Worm (Caenorhabditis elegans): ENCODE measurements around the gene twnk-1.
A peak's percentile ranks its signal among the peaks of the same experiment; 100 is the strongest.

The twnk-1 gene

ce11 chrX:5790915-5791314 is at the start of gene twnk-1:
Gene twnk-1, plus strand, starts transcription at chrX:5791215.
- TF ChIP-seq med-1 (GFP tag; optimal IDR thresholded peaks at IDR 0.05; ENCODE audit: insufficient read depth) (no peak), flt-1 (GFP tag; IDR thresholded peaks at IDR 0.05) (no peak), ztf-29 (GFP tag; IDR thresholded peaks at IDR 0.05) (no peak), klf-2 (GFP tag; conservative IDR thresholded peaks at IDR 0.05) (no peak), T22C8.4 (GFP tag; IDR thresholded peaks at IDR 0.05) (no peak), ztf-23 (GFP tag; IDR thresholded peaks at IDR 0.05) (no peak)

DNA sequence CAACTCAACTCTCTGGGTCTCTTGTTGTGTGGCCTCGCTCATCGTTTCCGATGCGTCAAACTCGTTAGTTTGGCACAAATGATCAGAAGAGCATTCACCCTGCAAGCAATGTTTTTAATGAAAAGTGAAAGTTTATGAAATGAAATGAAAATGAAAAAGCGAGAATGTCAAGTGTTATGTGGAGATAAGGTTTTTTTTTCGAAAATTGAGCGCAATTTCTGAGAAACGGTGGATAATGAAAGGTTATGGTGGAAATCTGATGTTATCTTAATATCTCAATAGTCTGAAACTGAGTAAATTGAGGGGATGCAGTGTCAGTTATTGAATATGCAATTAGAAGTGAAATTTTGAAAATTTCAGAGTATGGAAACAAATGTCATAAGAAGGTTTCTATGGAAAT is 47.8 kb upstream of the twnk-1 start, which contains the start of gene gnrr-4:
Gene gnrr-4 (minus strand): TSS at position 101 of the 400 bp plus-strand sequence.
- TF ChIP-seq T22C8.4 (GFP tag; IDR thresholded peaks at IDR 0.05) (no peak), ztf-23 (GFP tag; IDR thresholded peaks at IDR 0.05) (no peak), med-1 (GFP tag; optimal IDR thresholded peaks at IDR 0.05; ENCODE audit: insufficient read depth) (no peak), flt-1 (GFP tag; IDR thresholded peaks at IDR 0.05) (no peak), cog-1 (tag; optimal IDR thresholded peaks at IDR 0.05) (no peak), klf-2 (GFP tag; conservative IDR thresholded peaks at IDR 0.05) (no peak)

DNA sequence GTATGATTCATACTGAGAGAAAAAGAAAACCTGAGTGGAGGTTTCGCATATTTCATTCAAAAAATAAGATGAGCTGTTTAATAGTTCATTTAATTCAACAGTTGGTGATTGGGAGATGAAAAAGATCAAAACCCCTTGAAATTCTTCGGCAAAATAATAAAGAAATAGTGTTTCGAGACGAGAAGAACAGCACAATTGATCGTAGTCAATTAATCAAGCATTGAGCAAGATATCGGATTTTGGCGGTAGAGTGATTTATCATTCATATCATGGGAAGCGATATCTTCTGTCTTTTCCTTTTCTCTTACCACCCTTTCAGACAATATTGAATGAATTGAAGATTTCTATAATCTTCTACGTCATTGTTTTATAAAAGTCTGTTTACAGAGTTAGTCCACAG is 44.4 kb upstream of the twnk-1 start:
- TF ChIP-seq cog-1 (tag; optimal IDR thresholded peaks at IDR 0.05) (no peak), ref-1 (GFP tag; conservative IDR thresholded peaks at IDR 0.05) (no peak)

- TF ChIP-seq ztf-29 (GFP tag; IDR thresholded peaks at IDR 0.05), result no peak
- TF ChIP-seq flt-1 (GFP tag; IDR thresholded peaks at IDR 0.05), result no peak
- TF ChIP-seq cog-1 (tag; optimal IDR thresholded peaks at IDR 0.05), result no peak
- TF ChIP-seq ref-1 (GFP tag; conservative IDR thresholded peaks at IDR 0.05), result no peak
- TF ChIP-seq klf-2 (GFP tag; conservative IDR thresholded peaks at IDR 0.05), result no peak
- no peak for TF ChIP-seq med-1 (GFP tag; optimal IDR thresholded peaks at IDR 0.05; ENCODE audit: insufficient read depth)
- no peak for TF ChIP-seq ztf-23 (GFP tag; IDR thresholded peaks at IDR 0.05)
- no peak for TF ChIP-seq tab-1 (GFP tag; IDR thresholded peaks at IDR 0.05)
- TF ChIP-seq T22C8.4 (GFP tag; IDR thresholded peaks at IDR 0.05), result no peak
These were observed 37.9 kb upstream of the twnk-1 start for ce11 chrX:5753141-5753540.

ce11 chrX:5763292-5763691 is 27.7 kb upstream of the twnk-1 start, which contains the start of gene tag-294:
Gene tag-294, minus strand, starts transcription at chrX:5763392.
- TF ChIP-seq ztf-23 (GFP tag; IDR thresholded peaks at IDR 0.05), result no peak
- no peak for TF ChIP-seq klf-2 (GFP tag; conservative IDR thresholded peaks at IDR 0.05)

DNA sequence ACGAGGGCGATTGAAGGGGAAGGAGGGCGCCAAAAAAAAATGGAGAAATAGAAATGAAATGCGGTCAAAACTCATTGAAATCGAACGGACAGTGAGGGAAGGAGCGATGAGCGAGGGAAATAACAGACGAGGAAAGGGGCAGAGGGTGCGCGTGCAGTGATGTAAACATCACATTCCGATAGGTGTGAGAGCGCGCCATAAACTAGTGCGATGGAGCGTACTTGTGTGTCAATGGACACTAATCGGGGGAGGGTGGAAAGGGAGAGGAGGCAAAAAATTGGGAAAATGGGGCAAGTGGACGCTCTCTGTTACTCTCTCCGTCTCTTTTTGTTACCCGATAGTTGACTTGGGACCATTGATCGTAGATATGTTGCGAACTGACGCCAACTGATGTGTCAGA is 27.1 kb upstream of the twnk-1 start:
- TF ChIP-seq ztf-23 (GFP tag; IDR thresholded peaks at IDR 0.05) (no peak), med-1 (GFP tag; optimal IDR thresholded peaks at IDR 0.05; ENCODE audit: insufficient read depth) (no peak), flt-1 (GFP tag; IDR thresholded peaks at IDR 0.05) (0 out of 2 replicates have a peak, but pooled peaks have one; percentile 9), klf-2 (GFP tag; conservative IDR thresholded peaks at IDR 0.05) (no peak), T22C8.4 (GFP tag; IDR thresholded peaks at IDR 0.05) (no peak), ztf-29 (GFP tag; IDR thresholded peaks at IDR 0.05) (no peak), ref-1 (GFP tag; conservative IDR thresholded peaks at IDR 0.05) (no peak), tab-1 (GFP tag; IDR thresholded peaks at IDR 0.05) (peak; percentile 68; the same call in 1 of the 2 replicates), cog-1 (tag; optimal IDR thresholded peaks at IDR 0.05) (peak; percentile 52)

DNA sequence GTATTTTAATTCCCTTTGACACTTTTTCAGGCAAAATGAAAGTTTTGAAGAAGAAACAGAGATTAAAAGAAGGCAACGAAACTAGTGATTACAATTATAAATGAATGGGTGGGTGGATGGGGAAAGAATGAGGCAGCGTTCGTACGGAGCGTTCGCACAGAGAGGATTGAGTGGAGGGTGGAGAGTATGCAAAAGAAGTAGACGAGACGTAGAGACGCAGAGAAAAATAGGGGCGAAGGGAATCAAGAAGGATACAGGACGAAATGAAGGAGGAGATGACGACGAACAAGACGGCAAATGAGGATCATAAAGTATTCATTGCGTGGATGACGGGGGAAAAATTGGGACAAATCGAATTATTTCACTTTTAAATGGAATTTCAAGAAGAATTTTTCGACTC is 26.3 kb upstream of the twnk-1 start:
- no peak for TF ChIP-seq ztf-23 (GFP tag; IDR thresholded peaks at IDR 0.05)
- TF ChIP-seq klf-2 (GFP tag; conservative IDR thresholded peaks at IDR 0.05), result no peak
- TF ChIP-seq flt-1 (GFP tag; IDR thresholded peaks at IDR 0.05), result no peak
- TF ChIP-seq tab-1 (GFP tag; IDR thresholded peaks at IDR 0.05), result no peak
- TF ChIP-seq cog-1 (tag; optimal IDR thresholded peaks at IDR 0.05), result no peak
- TF ChIP-seq med-1 (GFP tag; optimal IDR thresholded peaks at IDR 0.05; ENCODE audit: insufficient read depth), result no peak
- no peak for TF ChIP-seq ref-1 (GFP tag; conservative IDR thresholded peaks at IDR 0.05)
- TF ChIP-seq ztf-29 (GFP tag; IDR thresholded peaks at IDR 0.05), result no peak
- no peak for TF ChIP-seq T22C8.4 (GFP tag; IDR thresholded peaks at IDR 0.05)

ce11 chrX:5770648-5771047 is 20.4 kb upstream of the twnk-1 start, which contains the start of gene C54H2.4:
Gene C54H2.4, minus strand, starts transcription at chrX:5770748.
- TF ChIP-seq T22C8.4 (GFP tag; IDR thresholded peaks at IDR 0.05) (no peak), med-1 (GFP tag; optimal IDR thresholded peaks at IDR 0.05; ENCODE audit: insufficient read depth) (no peak), klf-2 (GFP tag; conservative IDR thresholded peaks at IDR 0.05) (no peak), flt-1 (GFP tag; IDR thresholded peaks at IDR 0.05) (no peak), cog-1 (tag; optimal IDR thresholded peaks at IDR 0.05) (no peak), ztf-29 (GFP tag; IDR thresholded peaks at IDR 0.05) (no peak), tab-1 (GFP tag; IDR thresholded peaks at IDR 0.05) (no peak), ref-1 (GFP tag; conservative IDR thresholded peaks at IDR 0.05) (no peak), ztf-23 (GFP tag; IDR thresholded peaks at IDR 0.05) (no peak)

- TF ChIP-seq klf-2 (GFP tag; conservative IDR thresholded peaks at IDR 0.05) (no peak), ztf-23 (GFP tag; IDR thresholded peaks at IDR 0.05) (no peak), med-1 (GFP tag; optimal IDR thresholded peaks at IDR 0.05; ENCODE audit: insufficient read depth) (no peak), flt-1 (GFP tag; IDR thresholded peaks at IDR 0.05) (no peak), ztf-29 (GFP tag; IDR thresholded peaks at IDR 0.05) (no peak), tab-1 (GFP tag; IDR thresholded peaks at IDR 0.05) (no peak), ref-1 (GFP tag; conservative IDR thresholded peaks at IDR 0.05) (no peak), cog-1 (tag; optimal IDR thresholded peaks at IDR 0.05) (no peak), T22C8.4 (GFP tag; IDR thresholded peaks at IDR 0.05) (no peak)
These were observed 18.4 kb upstream of the twnk-1 start for ce11 chrX:5772538-5773154.

- TF ChIP-seq ref-1 (GFP tag; conservative IDR thresholded peaks at IDR 0.05) (no peak), ztf-29 (GFP tag; IDR thresholded peaks at IDR 0.05) (no peak), cog-1 (tag; optimal IDR thresholded peaks at IDR 0.05) (no peak), tab-1 (GFP tag; IDR thresholded peaks at IDR 0.05) (no peak), med-1 (GFP tag; optimal IDR thresholded peaks at IDR 0.05; ENCODE audit: insufficient read depth) (no peak)
These were observed 17.5 kb upstream of the twnk-1 start, which contains the start of gene sym-3 for ce11 chrX:5773471-5773870. Gene sym-3, plus strand, starts transcription at chrX:5773771.
